Worm (Caenorhabditis elegans) whole organism, L1 larva: ENCODE results near the gene T16A1.4.
A peak's percentile ranks its signal among the peaks of the same experiment; 100 is the strongest.
"Not testable (repeated sequence)": the region's sequence is repeated elsewhere in the genome, so short reads cannot be mapped to it uniquely, and the experiment has no call there.

Experiments
- C16A3.4 ChIP-seq: fragments of 150-350 bp; optimal IDR thresholded peaks from 2 replicates; lab custom pipeline; 2014; ENCODE audit warnings: missing biosample characterization, missing genetic modification characterization
- C34B4.2 ChIP-seq: sonication (generic microtip); optimal IDR thresholded peaks from 2 replicates; lab custom pipeline; 2017; ENCODE audit warnings: mild to moderate bottlenecking, missing genetic modification characterization, missing compliant biosample characterization
- F16B12.6 ChIP-seq: fragments of 150-350 bp; optimal IDR thresholded peaks from 2 replicates; lab custom pipeline; 2014; ENCODE audit warnings: missing biosample characterization, missing genetic modification characterization
- alr-1 ChIP-seq: fragments of 200-800 bp; sonication (Bioruptor generic); optimal IDR thresholded peaks from 2 replicates; lab custom pipeline; 2018; ENCODE audit warnings: borderline replicate concordance, mild to moderate bottlenecking, missing genetic modification characterization, missing compliant biosample characterization
- aly-2 ChIP-seq: fragments of 150-350 bp; optimal IDR thresholded peaks from 2 replicates; lab custom pipeline; 2014; ENCODE audit warnings: missing biosample characterization, missing genetic modification characterization
- ama-1 ChIP-seq: fragments of 150-350 bp; optimal IDR thresholded peaks from 2 replicates; lab custom pipeline; 2014
- blmp-1 ChIP-seq: fragments of 150-350 bp; optimal IDR thresholded peaks from 2 replicates; lab custom pipeline; 2014; ENCODE audit warnings: missing biosample characterization, missing genetic modification characterization
- ceh-63 ChIP-seq: fragments of 200-800 bp; sonication (Bioruptor generic); optimal IDR thresholded peaks from 2 replicates; lab custom pipeline; 2018; ENCODE audit warnings: mild to moderate bottlenecking, missing genetic modification characterization, missing compliant biosample characterization
- ceh-8 ChIP-seq: fragments of 200-800 bp; sonication (Bioruptor generic); optimal IDR thresholded peaks from 2 replicates; lab custom pipeline; 2018; ENCODE audit warnings: mild to moderate bottlenecking, missing genetic modification characterization, moderate library complexity, missing compliant biosample characterization
- ces-1 ChIP-seq: fragments of 150-350 bp; optimal IDR thresholded peaks from 2 replicates; lab custom pipeline; 2014; ENCODE audit warnings: missing biosample characterization, missing genetic modification reagents, missing genetic modification characterization
- dpl-1 ChIP-seq, 3 experiments: fragments of 150-350 bp in 2 of 3; sonication (generic microtip) in 1 of 3; optimal IDR thresholded peaks; 2 replicates each; lab custom pipeline; 2014 to 2017; ENCODE audit warnings: missing biosample characterization in 3 of 3, missing genetic modification characterization in 3 of 3, missing genetic modification reagents in 3 of 3
- dsc-1 ChIP-seq: sonication (generic microtip); optimal IDR thresholded peaks from 2 replicates; lab custom pipeline; 2016; ENCODE audit warnings: mild to moderate bottlenecking, missing genetic modification characterization, missing compliant biosample characterization
- efl-1 ChIP-seq, 4 experiments: fragments of 150-350 bp; optimal IDR thresholded peaks in 3 of 4; peaks in 1 of 4; 1 replicate in 1 of 4; 2 replicates in 3 of 4; lab custom pipeline; 2014; ENCODE audit warnings: missing biosample characterization in 2 of 4, missing genetic modification characterization in 2 of 4, missing genetic modification reagents in 2 of 4
- efl-3 ChIP-seq: fragments of 200-800 bp; sonication (Bioruptor generic); optimal IDR thresholded peaks from 2 replicates; lab custom pipeline; 2018; ENCODE audit warnings: mild to moderate bottlenecking, missing genetic modification characterization, missing compliant biosample characterization
- fkh-8 ChIP-seq: sonication (generic microtip); optimal IDR thresholded peaks from 2 replicates; lab custom pipeline; 2016; ENCODE audit warnings: mild to moderate bottlenecking, missing genetic modification characterization, missing compliant biosample characterization
- grh-1 ChIP-seq: fragments of 200-800 bp; sonication (Bioruptor generic); IDR thresholded peaks from 2 replicates; pipeline ENCODE4 v1.3.6; 2022; ENCODE audit warnings: missing genetic modification reagents, missing genetic modification characterization, missing compliant biosample characterization
- hlh-17 ChIP-seq: fragments of 200-800 bp; sonication (Bioruptor generic); optimal IDR thresholded peaks from 2 replicates; lab custom pipeline; 2018; ENCODE audit warnings: missing genetic modification characterization, mild to moderate bottlenecking, missing compliant biosample characterization, moderate library complexity, borderline replicate concordance
- hpl-2 ChIP-seq: fragments of 150-350 bp; optimal IDR thresholded peaks from 2 replicates; lab custom pipeline; 2014; ENCODE audit warnings: missing biosample characterization, missing genetic modification reagents, missing genetic modification characterization
- irx-1 ChIP-seq: sonication (generic microtip); optimal IDR thresholded peaks from 2 replicates; lab custom pipeline; 2016; ENCODE audit warnings: missing genetic modification characterization, missing compliant biosample characterization
- isw-1 ChIP-seq: fragments of 200-800 bp; sonication (Bioruptor generic); IDR thresholded peaks from 2 replicates; pipeline ENCODE4 v1.3.6; 2022; ENCODE audit warnings: missing genetic modification characterization, missing compliant biosample characterization
- lin-13 ChIP-seq: fragments of 150-350 bp; optimal IDR thresholded peaks from 2 replicates; lab custom pipeline; 2014; ENCODE audit warnings: missing biosample characterization, missing genetic modification reagents, missing genetic modification characterization
- lin-15B ChIP-seq: fragments of 150-350 bp; sonication (generic microtip); optimal IDR thresholded peaks from 3 replicates; lab custom pipeline; 2014; ENCODE audit warnings: missing biosample characterization, missing genetic modification characterization
- lin-39 ChIP-seq: fragments of 150-350 bp; optimal IDR thresholded peaks from 2 replicates; lab custom pipeline; 2014; ENCODE audit warnings: missing biosample characterization, missing genetic modification reagents, missing genetic modification characterization
- lir-3 ChIP-seq: sonication (generic microtip); optimal IDR thresholded peaks from 2 replicates; lab custom pipeline; 2016; ENCODE audit warnings: mild to moderate bottlenecking, missing genetic modification characterization, moderate library complexity, missing compliant biosample characterization; ENCODE audit not compliant: poor library complexity
- lsy-2 ChIP-seq, 2 experiments: fragments of 150-350 bp; optimal IDR thresholded peaks; 2 replicates each; lab custom pipeline; 2014; ENCODE audit warnings: missing biosample characterization in 2 of 2, missing genetic modification characterization in 2 of 2
- mdl-1 ChIP-seq, 2 experiments: fragments of 150-350 bp; optimal IDR thresholded peaks; 2 replicates each; lab custom pipeline; 2014 to 2017; ENCODE audit warnings: missing biosample characterization in 2 of 2, missing genetic modification characterization in 2 of 2, inconsistent platforms in 1 of 2
- mep-1 ChIP-seq: fragments of 150-350 bp; optimal IDR thresholded peaks from 2 replicates; lab custom pipeline; 2014; ENCODE audit warnings: missing biosample characterization, missing genetic modification characterization
- nhr-11 ChIP-seq: fragments of 150-350 bp; optimal IDR thresholded peaks from 2 replicates; lab custom pipeline; 2014; ENCODE audit warnings: missing biosample characterization, missing genetic modification characterization
- nhr-19 ChIP-seq: fragments of 200-800 bp; sonication (Bioruptor generic); conservative IDR thresholded peaks from 2 replicates; pipeline ENCODE4 v1.3.6; 2022; ENCODE audit warnings: missing genetic modification characterization, missing compliant biosample characterization
- nhr-76 ChIP-seq: sonication (generic microtip); optimal IDR thresholded peaks from 2 replicates; lab custom pipeline; 2017; ENCODE audit warnings: missing biosample characterization, missing genetic modification characterization
- nhr-84 ChIP-seq: sonication (generic microtip); optimal IDR thresholded peaks from 2 replicates; lab custom pipeline; 2017; ENCODE audit warnings: missing biosample characterization, missing genetic modification characterization
- nhr-90 ChIP-seq: sonication (generic microtip); optimal IDR thresholded peaks from 2 replicates; lab custom pipeline; 2016; ENCODE audit warnings: mild to moderate bottlenecking, missing genetic modification characterization, missing compliant biosample characterization; ENCODE audit not compliant: poor library complexity
- pax-3 ChIP-seq: fragments of 200-800 bp; sonication (Bioruptor generic); optimal IDR thresholded peaks from 2 replicates; lab custom pipeline; 2018; ENCODE audit warnings: mild to moderate bottlenecking, missing genetic modification characterization, moderate library complexity, missing compliant biosample characterization
- skn-1 ChIP-seq: fragments of 150-350 bp; optimal IDR thresholded peaks from 2 replicates; lab custom pipeline; 2014; ENCODE audit warnings: missing biosample characterization, missing genetic modification characterization
- snpc-4 ChIP-seq: fragments of 150-350 bp; optimal IDR thresholded peaks from 2 replicates; lab custom pipeline; 2014; ENCODE audit warnings: missing biosample characterization, missing genetic modification characterization
- unc-130 ChIP-seq: fragments of 150-350 bp; optimal IDR thresholded peaks from 2 replicates; lab custom pipeline; 2017; ENCODE audit warnings: missing biosample characterization, missing genetic modification characterization, inconsistent platforms
- unc-30 ChIP-seq: sonication (generic microtip); optimal IDR thresholded peaks from 2 replicates; lab custom pipeline; 2017; ENCODE audit warnings: missing biosample characterization, missing genetic modification characterization
- unc-86 ChIP-seq: sonication (generic microtip); optimal IDR thresholded peaks from 2 replicates; lab custom pipeline; 2016; ENCODE audit warnings: missing genetic modification characterization, missing compliant biosample characterization
- xbp-1 ChIP-seq: sonication (generic microtip); optimal IDR thresholded peaks from 2 replicates; lab custom pipeline; 2016; ENCODE audit warnings: missing genetic modification characterization, missing compliant biosample characterization
- zip-4 ChIP-seq: fragments of 200-800 bp; sonication (Bioruptor generic); optimal IDR thresholded peaks from 2 replicates; lab custom pipeline; 2018; ENCODE audit warnings: mild to moderate bottlenecking, missing genetic modification characterization, moderate library complexity, missing compliant biosample characterization

The T16A1.4 gene

ce11 chrII:2042447-2042846, 38.9 kb upstream of the T16A1.4 start, which contains the start of gene bath-20:
Gene bath-20, minus strand, starts transcription at chrII:2042547.
- no peak for TF ChIP-seq hlh-17
- TF ChIP-seq efl-1 (optimal IDR thresholded peaks at IDR 0.05; lab: Kevin White, UChicago) = no peak
- TF ChIP-seq efl-1 (GFP tag; optimal IDR thresholded peaks at IDR 0.05 in 1 of 2; lab: Kevin White, UChicago) = peak in 1 of 2 experiments; percentile 41

DNA sequence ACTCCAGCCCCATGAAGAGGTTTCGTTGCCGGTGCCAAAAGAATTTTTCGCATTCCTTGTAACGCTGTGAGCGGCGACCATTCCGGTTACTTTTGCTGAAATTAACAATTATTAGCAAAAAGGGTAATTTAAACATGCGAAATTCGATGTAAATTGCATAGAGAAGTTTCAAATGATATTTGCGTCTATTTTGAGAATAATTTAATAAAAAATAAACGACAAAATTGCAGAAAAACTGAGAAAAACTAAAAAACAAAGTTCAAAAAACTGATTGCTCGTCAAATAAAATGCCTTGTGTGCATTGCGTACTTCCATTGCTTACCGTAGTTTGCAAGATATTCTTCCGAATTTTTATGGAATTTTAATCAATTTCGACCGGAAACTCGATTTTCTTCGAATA, 35.9 kb upstream of the T16A1.4 start, which contains the start of gene bath-24:
TSS of gene bath-24 (minus strand) at position 101 of the 400 bp plus-strand sequence.
- no peak for TF ChIP-seq efl-3 (GFP tag; lab: Kevin White, UChicago)
- TF ChIP-seq irx-1 (tag; lab: Kevin White, UChicago) = no peak
- no peak for TF ChIP-seq pax-3
- no peak for TF ChIP-seq xbp-1
- no peak for TF ChIP-seq dpl-1 (GFP tag; optimal IDR thresholded peaks at IDR 0.05; lab: Kevin White, UChicago)
- no peak for TF ChIP-seq lin-15B (tag; lab: Kevin White, UChicago)
- no peak for TF ChIP-seq dsc-1 (tag; lab: Kevin White, UChicago)
- no peak for TF ChIP-seq fkh-8 (tag; lab: Kevin White, UChicago)
- no peak for TF ChIP-seq unc-130 (tag; lab: Kevin White, UChicago)
- TF ChIP-seq nhr-19 (GFP tag; lab: Robert Waterston, UW) = no peak
- TF ChIP-seq snpc-4 (tag; lab: Kevin White, UChicago) = no peak
- TF ChIP-seq C16A3.4 (tag; lab: Kevin White, UChicago) = no peak
- no peak for TF ChIP-seq ceh-8
- no peak for TF ChIP-seq aly-2
- no peak for TF ChIP-seq mep-1 (tag; lab: Kevin White, UChicago)
- TF ChIP-seq skn-1 (tag; lab: Kevin White, UChicago) = no peak
- no peak for TF ChIP-seq ces-1 (GFP tag; lab: Kevin White, UChicago)
- no peak for TF ChIP-seq nhr-76
- no peak for TF ChIP-seq unc-30 (tag; lab: Kevin White, UChicago)

DNA sequence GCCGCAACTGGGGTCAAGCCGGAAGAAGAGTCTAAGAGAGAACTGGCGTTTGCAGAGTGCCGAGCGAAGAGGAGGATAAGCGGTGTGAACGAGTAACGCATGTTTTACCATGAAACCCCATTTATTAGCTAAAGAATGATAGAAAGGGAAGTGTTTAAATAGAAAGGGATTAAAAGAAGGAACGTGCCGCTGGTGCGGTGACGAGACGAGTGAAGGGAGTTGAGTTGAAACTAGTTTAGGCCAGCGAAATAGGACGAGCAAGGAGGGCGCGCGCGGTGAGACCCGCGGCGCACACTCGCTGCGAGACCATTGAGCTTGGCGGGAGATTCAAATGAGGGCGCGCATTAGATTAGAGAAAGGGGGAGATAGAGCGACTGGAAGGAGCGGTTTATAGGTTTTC, 34.8 kb upstream of the T16A1.4 start, which contains the start of gene math-1:
TSS of gene math-1 (minus strand) at position 101 of the 400 bp plus-strand sequence.
- TF ChIP-seq hpl-2 (GFP tag; lab: Kevin White, UChicago); lin-13 (GFP tag; lab: Kevin White, UChicago); ceh-8: not testable (repeated sequence)
- TF ChIP-seq, all 84 proteins: peak for 0; not testable (repeated sequence) for 84

- TF ChIP-seq efl-1 (optimal IDR thresholded peaks at IDR 0.05; lab: Kevin White, UChicago) (no peak), efl-1 (GFP tag; optimal IDR thresholded peaks at IDR 0.05 in 1 of 2; lab: Kevin White, UChicago) (peak in 1 of 2 experiments; percentile 77), nhr-84 (tag; lab: Kevin White, UChicago) (no peak)
These were observed 30.0 kb upstream of the T16A1.4 start, which contains the start of gene fbxb-35 for ce11 chrII:2051372-2051771. Gene fbxb-35, plus strand, starts transcription at chrII:2051672.

DNA sequence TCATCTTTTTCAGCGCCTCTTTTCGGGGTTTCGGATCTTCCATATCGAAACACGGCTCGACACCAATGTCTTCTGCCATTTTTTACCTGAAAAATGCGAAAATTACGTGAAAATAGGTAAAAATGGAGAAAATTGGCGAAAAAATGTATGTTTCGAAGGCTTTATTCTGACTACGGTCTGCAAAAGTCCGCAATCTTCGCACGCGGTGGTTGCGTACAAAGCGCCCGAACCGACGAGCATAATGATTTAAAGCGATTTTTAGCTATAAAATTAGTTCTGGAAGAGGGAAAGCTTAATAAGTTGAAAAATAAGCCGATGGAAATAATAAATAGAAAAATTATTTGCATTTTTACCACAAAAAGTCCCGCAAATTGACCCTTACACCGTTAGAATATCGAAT, 22.4 kb upstream of the T16A1.4 start, which contains the start of gene F07E5.5:
TSS of gene F07E5.5 (minus strand) at position 86 of the 400 bp plus-strand sequence.
- no peak for TF ChIP-seq nhr-76
- no peak for TF ChIP-seq ceh-63 (GFP tag; lab: Kevin White, UChicago)
- TF ChIP-seq F16B12.6 = peak; percentile 91
- peak; percentile 96 to 98 for TF ChIP-seq lsy-2 (tag; optimal IDR thresholded peaks at IDR 0.05; lab: Kevin White, UChicago)
- no peak for TF ChIP-seq alr-1 (tag; lab: Kevin White, UChicago)
- no peak for TF ChIP-seq zip-4 (GFP tag; lab: Kevin White, UChicago)
- TF ChIP-seq blmp-1 = peak; percentile 13
- TF ChIP-seq irx-1 (tag; lab: Kevin White, UChicago) = no peak
- no peak for TF ChIP-seq dsc-1 (tag; lab: Kevin White, UChicago)
- no peak for TF ChIP-seq lir-3 (tag; lab: Kevin White, UChicago)
- peak; percentile 45 for TF ChIP-seq xbp-1
- TF ChIP-seq nhr-84 (tag; lab: Kevin White, UChicago) = no peak
- peak; percentile 54 to 78 (median 74) for TF ChIP-seq dpl-1 (GFP tag; optimal IDR thresholded peaks at IDR 0.05; lab: Kevin White, UChicago)
- no peak for TF ChIP-seq hpl-2 (GFP tag; lab: Kevin White, UChicago)
- TF ChIP-seq fkh-8 (tag; lab: Kevin White, UChicago) = peak; percentile 43
- no peak for TF ChIP-seq C34B4.2 (tag; lab: Kevin White, UChicago)
- TF ChIP-seq nhr-19 (GFP tag; lab: Robert Waterston, UW) = peak; percentile 49
- TF ChIP-seq mep-1 (tag; lab: Kevin White, UChicago) = peak; percentile 77
- TF ChIP-seq efl-1 (optimal IDR thresholded peaks at IDR 0.05; lab: Kevin White, UChicago) = peak; percentile 75 to 78
- TF ChIP-seq efl-1 (GFP tag; optimal IDR thresholded peaks at IDR 0.05 in 1 of 2; lab: Kevin White, UChicago) = peak; percentile 75 to 97
- peak; percentile 10 for TF ChIP-seq unc-86 (tag; lab: Kevin White, UChicago)
- peak in 1 of 2 experiments; percentile 14 for TF ChIP-seq mdl-1 (tag; optimal IDR thresholded peaks at IDR 0.05; lab: Kevin White, UChicago)
- peak; percentile 23 for TF ChIP-seq snpc-4 (tag; lab: Kevin White, UChicago)
- no peak for TF ChIP-seq grh-1
- peak; percentile 25 for TF ChIP-seq isw-1 (GFP tag; lab: Robert Waterston, UW)
- peak; percentile 5 for TF ChIP-seq lin-39 (tag; lab: Kevin White, UChicago)
- no peak for TF ChIP-seq nhr-90 (tag; lab: Kevin White, UChicago)
- TF ChIP-seq unc-130 (tag; lab: Kevin White, UChicago) = peak; percentile 79
- no peak for TF ChIP-seq ama-1 (lab: Kevin White, UChicago)
- peak; percentile 14 for TF ChIP-seq nhr-11
